Worm (Caenorhabditis elegans) whole organism, L1 larva: ENCODE results near the gene cwp-4.

Experiments
- C34B4.2 ChIP-seq: sonication (generic microtip); optimal IDR thresholded peaks from 2 replicates; lab custom pipeline; 2017; ENCODE audit warnings: mild to moderate bottlenecking, missing genetic modification characterization, missing compliant biosample characterization
- aha-1 ChIP-seq: fragments of 150-350 bp; optimal IDR thresholded peaks from 2 replicates; lab custom pipeline; 2014; ENCODE audit warnings: missing biosample characterization, missing genetic modification characterization
- blmp-1 ChIP-seq: fragments of 150-350 bp; optimal IDR thresholded peaks from 2 replicates; lab custom pipeline; 2014; ENCODE audit warnings: missing biosample characterization, missing genetic modification characterization
- ceh-63 ChIP-seq: fragments of 200-800 bp; sonication (Bioruptor generic); optimal IDR thresholded peaks from 2 replicates; lab custom pipeline; 2018; ENCODE audit warnings: mild to moderate bottlenecking, missing genetic modification characterization, missing compliant biosample characterization
- ceh-8 ChIP-seq: fragments of 200-800 bp; sonication (Bioruptor generic); optimal IDR thresholded peaks from 2 replicates; lab custom pipeline; 2018; ENCODE audit warnings: mild to moderate bottlenecking, missing genetic modification characterization, moderate library complexity, missing compliant biosample characterization
- ceh-90 ChIP-seq: sonication (generic microtip); optimal IDR thresholded peaks from 2 replicates; lab custom pipeline; 2016; ENCODE audit warnings: missing genetic modification characterization, missing compliant biosample characterization
- dpl-1 ChIP-seq, 3 experiments: fragments of 150-350 bp in 2 of 3; sonication (generic microtip) in 1 of 3; optimal IDR thresholded peaks; 2 replicates each; lab custom pipeline; 2014 to 2017; ENCODE audit warnings: missing biosample characterization in 3 of 3, missing genetic modification characterization in 3 of 3, missing genetic modification reagents in 3 of 3
- efl-3 ChIP-seq: fragments of 200-800 bp; sonication (Bioruptor generic); optimal IDR thresholded peaks from 2 replicates; lab custom pipeline; 2018; ENCODE audit warnings: mild to moderate bottlenecking, missing genetic modification characterization, missing compliant biosample characterization
- egl-13 ChIP-seq: sonication (generic microtip); optimal IDR thresholded peaks from 2 replicates; lab custom pipeline; 2016; ENCODE audit warnings: missing genotype, missing genetic modification reagents, missing genetic modification characterization, missing compliant biosample characterization
- egl-27 ChIP-seq, 2 experiments: fragments of 150-350 bp in 1 of 2; sonication (generic microtip); optimal IDR thresholded peaks; 3 replicates each; lab custom pipeline; 2017 to 2018; ENCODE audit warnings: missing biosample characterization in 2 of 2, missing genetic modification characterization in 2 of 2, missing genetic modification reagents in 2 of 2
- elt-2 ChIP-seq: sonication (generic microtip); optimal IDR thresholded peaks from 2 replicates; lab custom pipeline; 2016; ENCODE audit warnings: missing genetic modification characterization, mild to moderate bottlenecking, inconsistent platforms, missing compliant biosample characterization, missing genetic modification reagents
- fkh-4 ChIP-seq: sonication (generic microtip); optimal IDR thresholded peaks from 2 replicates; lab custom pipeline; 2016; ENCODE audit warnings: missing compliant biosample characterization, missing genetic modification characterization, borderline replicate concordance
- fkh-8 ChIP-seq: sonication (generic microtip); optimal IDR thresholded peaks from 2 replicates; lab custom pipeline; 2016; ENCODE audit warnings: mild to moderate bottlenecking, missing genetic modification characterization, missing compliant biosample characterization
- fos-1 ChIP-seq: fragments of 150-350 bp; optimal IDR thresholded peaks from 2 replicates; lab custom pipeline; 2014; ENCODE audit warnings: missing biosample characterization, missing genetic modification characterization
- grh-1 ChIP-seq: fragments of 200-800 bp; sonication (Bioruptor generic); IDR thresholded peaks from 2 replicates; pipeline ENCODE4 v1.3.6; 2022; ENCODE audit warnings: missing genetic modification reagents, missing genetic modification characterization, missing compliant biosample characterization
- hlh-4 ChIP-seq: sonication (generic microtip); optimal IDR thresholded peaks from 2 replicates; lab custom pipeline; 2016; ENCODE audit warnings: mild to moderate bottlenecking, missing genetic modification characterization, missing compliant biosample characterization
- hpl-2 ChIP-seq: fragments of 150-350 bp; optimal IDR thresholded peaks from 2 replicates; lab custom pipeline; 2014; ENCODE audit warnings: missing biosample characterization, missing genetic modification reagents, missing genetic modification characterization
- irx-1 ChIP-seq: sonication (generic microtip); optimal IDR thresholded peaks from 2 replicates; lab custom pipeline; 2016; ENCODE audit warnings: missing genetic modification characterization, missing compliant biosample characterization
- jun-1 ChIP-seq: fragments of 150-350 bp; optimal IDR thresholded peaks from 2 replicates; lab custom pipeline; 2014; ENCODE audit warnings: missing biosample characterization, missing genetic modification reagents, missing genetic modification characterization
- lin-39 ChIP-seq: fragments of 150-350 bp; optimal IDR thresholded peaks from 2 replicates; lab custom pipeline; 2014; ENCODE audit warnings: missing biosample characterization, missing genetic modification reagents, missing genetic modification characterization
- lsy-2 ChIP-seq, 2 experiments: fragments of 150-350 bp; optimal IDR thresholded peaks; 2 replicates each; lab custom pipeline; 2014; ENCODE audit warnings: missing biosample characterization in 2 of 2, missing genetic modification characterization in 2 of 2
- nhr-11 ChIP-seq: fragments of 150-350 bp; optimal IDR thresholded peaks from 2 replicates; lab custom pipeline; 2014; ENCODE audit warnings: missing biosample characterization, missing genetic modification characterization
- nhr-12 ChIP-seq: sonication (generic microtip); optimal IDR thresholded peaks from 2 replicates; lab custom pipeline; 2017; ENCODE audit warnings: missing biosample characterization, missing genetic modification characterization
- nhr-19 ChIP-seq: fragments of 200-800 bp; sonication (Bioruptor generic); conservative IDR thresholded peaks from 2 replicates; pipeline ENCODE4 v1.3.6; 2022; ENCODE audit warnings: missing genetic modification characterization, missing compliant biosample characterization
- nhr-20 ChIP-seq: sonication (generic microtip); optimal IDR thresholded peaks from 2 replicates; lab custom pipeline; 2016; ENCODE audit warnings: mild to moderate bottlenecking, missing genetic modification characterization, missing compliant biosample characterization
- nhr-237 ChIP-seq: fragments of 150-350 bp; optimal IDR thresholded peaks from 2 replicates; lab custom pipeline; 2014; ENCODE audit warnings: missing biosample characterization, missing genetic modification characterization
- nhr-71 ChIP-seq: sonication (generic microtip); optimal IDR thresholded peaks from 2 replicates; lab custom pipeline; 2016; ENCODE audit warnings: mild to moderate bottlenecking, missing genetic modification characterization, moderate library complexity, missing compliant biosample characterization
- nhr-84 ChIP-seq: sonication (generic microtip); optimal IDR thresholded peaks from 2 replicates; lab custom pipeline; 2017; ENCODE audit warnings: missing biosample characterization, missing genetic modification characterization
- nhr-85 ChIP-seq: sonication (generic microtip); peaks from one replicate; lab custom pipeline; 2016; ENCODE audit warnings: missing genetic modification characterization, inconsistent platforms, missing compliant biosample characterization
- nhr-90 ChIP-seq: sonication (generic microtip); optimal IDR thresholded peaks from 2 replicates; lab custom pipeline; 2016; ENCODE audit warnings: mild to moderate bottlenecking, missing genetic modification characterization, missing compliant biosample characterization; ENCODE audit not compliant: poor library complexity
- pag-3 ChIP-seq: sonication (generic microtip); optimal IDR thresholded peaks from 2 replicates; lab custom pipeline; 2017; ENCODE audit warnings: missing genetic modification characterization, mild to moderate bottlenecking, missing compliant biosample characterization, antibody characterized with exemption, borderline replicate concordance; ENCODE audit not compliant: insufficient read depth
- pax-3 ChIP-seq: fragments of 200-800 bp; sonication (Bioruptor generic); optimal IDR thresholded peaks from 2 replicates; lab custom pipeline; 2018; ENCODE audit warnings: mild to moderate bottlenecking, missing genetic modification characterization, moderate library complexity, missing compliant biosample characterization
- rnt-1 ChIP-seq: sonication (generic microtip); optimal IDR thresholded peaks from 2 replicates; lab custom pipeline; 2016; ENCODE audit warnings: mild to moderate bottlenecking, missing genetic modification characterization, moderate library complexity, missing compliant biosample characterization
- sptf-1 ChIP-seq: fragments of 150-350 bp; optimal IDR thresholded peaks from 2 replicates; lab custom pipeline; 2014; ENCODE audit warnings: missing biosample characterization, missing genetic modification characterization
- sup-37 ChIP-seq: fragments of 200-800 bp; sonication (Bioruptor generic); optimal IDR thresholded peaks from 2 replicates; lab custom pipeline; 2018; ENCODE audit warnings: mild to moderate bottlenecking, missing genetic modification characterization, missing compliant biosample characterization
- tbx-2 ChIP-seq: sonication (generic microtip); optimal IDR thresholded peaks from 2 replicates; lab custom pipeline; 2016; ENCODE audit warnings: missing genetic modification characterization, missing compliant biosample characterization
- unc-130 ChIP-seq: fragments of 150-350 bp; optimal IDR thresholded peaks from 2 replicates; lab custom pipeline; 2017; ENCODE audit warnings: missing biosample characterization, missing genetic modification characterization, inconsistent platforms
- unc-30 ChIP-seq: sonication (generic microtip); optimal IDR thresholded peaks from 2 replicates; lab custom pipeline; 2017; ENCODE audit warnings: missing biosample characterization, missing genetic modification characterization
- xbp-1 ChIP-seq: sonication (generic microtip); optimal IDR thresholded peaks from 2 replicates; lab custom pipeline; 2016; ENCODE audit warnings: missing genetic modification characterization, missing compliant biosample characterization
- zip-4 ChIP-seq: fragments of 200-800 bp; sonication (Bioruptor generic); optimal IDR thresholded peaks from 2 replicates; lab custom pipeline; 2018; ENCODE audit warnings: mild to moderate bottlenecking, missing genetic modification characterization, moderate library complexity, missing compliant biosample characterization

Gene cwp-4

DNA sequence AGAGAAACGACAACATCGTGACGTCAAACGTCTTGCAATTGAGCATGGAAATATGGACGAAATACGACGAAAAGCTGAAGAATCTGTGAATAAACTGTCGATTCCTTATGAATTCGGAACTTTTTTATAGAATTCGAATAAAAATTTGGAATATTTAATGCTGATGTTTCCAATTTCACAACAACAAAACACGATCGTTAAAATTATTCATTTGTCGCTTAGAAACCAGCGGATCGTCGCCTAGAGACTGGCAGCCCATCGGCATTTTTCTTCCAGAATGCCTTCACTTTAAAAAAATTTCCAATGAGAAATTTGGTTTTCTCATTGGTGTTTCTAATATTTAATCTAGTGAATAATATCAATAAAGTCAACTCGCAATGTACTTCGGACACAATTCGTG lies at the start of gene cwp-4:
TSS of gene cwp-4 (plus strand) at position 301 of the 400 bp plus-strand sequence.
- TF ChIP-seq fkh-4 (tag; lab: Kevin White, UChicago) (no peak), blmp-1 (tag; lab: Kevin White, UChicago) (no peak), irx-1 (no peak), pag-3 (tag; lab: Kevin White, UChicago) (no peak), nhr-12 (tag; lab: Kevin White, UChicago) (no peak), efl-3 (no peak), tbx-2 (no peak), unc-130 (tag; lab: Kevin White, UChicago) (no peak), egl-13 (no peak), ceh-90 (tag; lab: Kevin White, UChicago) (no peak), fos-1 (no peak), nhr-20 (tag; lab: Kevin White, UChicago) (no peak), nhr-85 (tag; lab: Kevin White, UChicago) (no peak), egl-27 (tag; optimal IDR thresholded peaks at IDR 0.05; lab: Kevin White, UChicago) (no peak), unc-30 (tag; lab: Kevin White, UChicago) (no peak), zip-4 (GFP tag; lab: Kevin White, UChicago) (no peak), lin-39 (tag; lab: Kevin White, UChicago) (no peak), nhr-71 (tag; lab: Kevin White, UChicago) (no peak), dpl-1 (GFP tag; optimal IDR thresholded peaks at IDR 0.05; lab: Kevin White, UChicago) (no peak)
- TF ChIP-seq, all 84 proteins: peak for 0

DNA sequence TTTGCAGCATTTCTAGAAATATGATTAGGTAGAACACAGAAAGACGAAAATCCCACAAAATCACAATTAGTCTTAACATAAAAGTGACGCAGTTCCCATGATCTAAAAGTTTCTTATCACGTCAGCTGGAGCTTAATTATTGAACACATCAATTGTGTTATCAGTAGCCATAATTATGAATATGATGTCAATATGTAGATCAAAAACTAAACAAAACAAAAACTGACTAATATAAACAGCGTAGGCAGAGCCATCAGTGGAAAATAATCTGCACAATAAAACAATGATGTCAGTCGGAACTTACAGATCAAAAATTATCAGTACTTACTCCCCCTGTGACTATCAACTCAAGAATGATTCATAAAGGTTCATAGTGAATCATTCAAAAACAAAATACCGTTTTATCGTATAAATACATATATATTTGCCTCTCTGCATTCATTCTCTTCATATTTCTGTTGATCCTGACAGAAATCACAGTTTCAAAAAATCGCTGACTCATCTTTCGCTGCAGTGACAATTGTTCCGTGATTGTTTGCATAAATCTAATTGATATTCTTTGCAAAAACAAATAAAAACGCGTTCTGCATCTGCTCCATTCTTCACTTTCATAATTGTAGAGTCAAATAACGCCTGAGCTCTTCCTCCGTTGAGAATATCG lies 41.1 kb upstream of the cwp-4 start, which contains the start of gene srr-6:
TSS of gene srr-6 (plus strand) at position 611 of the 661 bp plus-strand sequence.
- TF ChIP-seq ceh-63 (GFP tag; lab: Kevin White, UChicago): no peak
- TF ChIP-seq elt-2: peak; percentile 47

DNA sequence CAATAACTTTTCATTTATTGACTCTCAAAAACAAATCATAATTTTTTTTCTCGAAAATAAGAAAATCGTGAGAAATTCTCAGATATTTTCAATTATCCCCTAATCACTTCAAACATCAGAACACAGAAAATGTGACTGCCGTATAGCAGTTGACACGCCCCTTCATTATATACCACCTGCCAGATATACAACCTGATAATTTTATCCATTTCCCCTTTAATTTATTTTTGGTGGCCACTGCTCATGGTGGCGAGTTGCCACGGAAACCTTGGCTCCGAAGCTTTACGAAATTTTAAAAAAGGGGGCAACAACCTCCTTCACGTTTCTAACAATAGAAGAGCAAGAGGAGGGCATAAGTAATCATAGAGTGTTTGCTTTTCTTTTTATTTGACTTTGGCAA lies 36.7 kb upstream of the cwp-4 start:
- TF ChIP-seq hlh-4: no peak
- no peak for TF ChIP-seq lin-39 (tag; lab: Kevin White, UChicago)
- no peak for TF ChIP-seq nhr-90 (tag; lab: Kevin White, UChicago)
- no peak for TF ChIP-seq nhr-84 (tag; lab: Kevin White, UChicago)
- peak; percentile 61 for TF ChIP-seq nhr-71 (tag; lab: Kevin White, UChicago)
- TF ChIP-seq grh-1 (GFP tag; lab: Robert Waterston, UW): no peak
- no peak for TF ChIP-seq sptf-1 (tag; lab: Kevin White, UChicago)
- TF ChIP-seq egl-13: no peak
- TF ChIP-seq C34B4.2 (tag; lab: Kevin White, UChicago): no peak
- no peak for TF ChIP-seq sup-37 (GFP tag; lab: Kevin White, UChicago)
- TF ChIP-seq nhr-237 (tag; lab: Kevin White, UChicago): peak; percentile 45
- no peak for TF ChIP-seq rnt-1 (tag; lab: Kevin White, UChicago)
- TF ChIP-seq jun-1 (tag; lab: Kevin White, UChicago): no peak
- no peak for TF ChIP-seq aha-1 (tag; lab: Kevin White, UChicago)
- no peak for TF ChIP-seq nhr-19 (GFP tag; lab: Robert Waterston, UW)
- TF ChIP-seq nhr-11 (tag; lab: Kevin White, UChicago): no peak
- TF ChIP-seq fkh-8 (tag; lab: Kevin White, UChicago): peak; percentile 77
- TF ChIP-seq lsy-2 (tag; optimal IDR thresholded peaks at IDR 0.05; lab: Kevin White, UChicago): no peak
- TF ChIP-seq hpl-2 (GFP tag; lab: Kevin White, UChicago): no peak
- no peak for TF ChIP-seq ceh-8 (GFP tag; lab: Kevin White, UChicago)
- no peak for TF ChIP-seq pax-3 (tag; lab: Kevin White, UChicago)
- TF ChIP-seq xbp-1 (tag; lab: Kevin White, UChicago): no peak
